Worm (Caenorhabditis elegans) whole organism, late embryonic: Measurements from ENCODE around the gene slc-25A18.1.

Source experiments
- ama-1 ChIP-seq: fragments of 150-350 bp; optimal IDR thresholded peaks from 2 replicates; lab custom pipeline; 2014
- ceh-19 ChIP-seq: fragments of 200-800 bp; sonication (Bioruptor generic); optimal IDR thresholded peaks from 2 replicates; lab custom pipeline; 2018; ENCODE audit warnings: mild to moderate bottlenecking, missing genetic modification characterization, missing compliant biosample characterization
- dmd-4 ChIP-seq: sonication (generic microtip); optimal IDR thresholded peaks from 2 replicates; lab custom pipeline; 2016; ENCODE audit warnings: borderline replicate concordance, missing genetic modification characterization, missing compliant biosample characterization
- elt-2 ChIP-seq: sonication (generic microtip); optimal IDR thresholded peaks from 2 replicates; lab custom pipeline; 2016; ENCODE audit warnings: missing genetic modification reagents, missing genetic modification characterization, missing compliant biosample characterization
- lin-11 ChIP-seq: fragments of 200-800 bp; sonication (Bioruptor generic); optimal IDR thresholded peaks from 2 replicates; lab custom pipeline; 2018; ENCODE audit warnings: mild to moderate bottlenecking, missing genetic modification characterization, missing compliant biosample characterization
- nfya-1 ChIP-seq: sonication (generic microtip); optimal IDR thresholded peaks from 2 replicates; lab custom pipeline; 2017; ENCODE audit warnings: missing genetic modification characterization, mild to moderate bottlenecking, missing compliant biosample characterization, antibody characterized with exemption, moderate library complexity
- nhr-11 ChIP-seq: fragments of 150-350 bp; optimal IDR thresholded peaks from 2 replicates; lab custom pipeline; 2014; ENCODE audit warnings: missing biosample characterization, missing genetic modification characterization
- pag-3 ChIP-seq: sonication (generic microtip); optimal IDR thresholded peaks from 2 replicates; lab custom pipeline; 2016; ENCODE audit warnings: missing compliant biosample characterization, missing genetic modification characterization, borderline replicate concordance
- unc-86 ChIP-seq: sonication (generic microtip); optimal IDR thresholded peaks from 2 replicates; lab custom pipeline; 2016; ENCODE audit warnings: missing genetic modification characterization, missing compliant biosample characterization

DNA sequence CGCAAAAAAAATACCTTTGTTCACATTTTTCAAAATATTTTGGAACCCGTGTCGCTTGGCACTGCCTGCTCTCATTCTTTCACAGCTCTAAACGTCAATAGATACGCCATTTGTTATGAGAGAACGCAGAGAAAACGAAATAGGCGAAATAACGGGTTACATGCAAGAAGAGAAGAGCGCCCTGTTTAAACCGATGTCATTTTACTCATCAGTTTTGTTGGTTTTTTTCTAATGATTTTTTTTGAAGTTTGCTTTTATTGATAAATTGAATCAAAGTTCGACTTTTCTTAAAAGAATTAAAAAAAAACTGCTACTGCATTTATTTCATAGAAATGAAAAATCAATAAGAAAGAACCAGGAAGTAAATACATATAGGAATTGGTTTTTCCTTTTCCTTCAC lies 25.0 kb downstream of the slc-25A18.1 start:
- TF ChIP-seq nhr-11 (tag; lab: Kevin White, UChicago) (no peak), unc-86 (tag; lab: Kevin White, UChicago) (no peak), elt-2 (no peak), ceh-19 (GFP tag; lab: Kevin White, UChicago) (no peak), dmd-4 (tag; lab: Kevin White, UChicago) (no peak), lin-11 (tag; lab: Kevin White, UChicago) (no peak), ama-1 (lab: Kevin White, UChicago) (no peak), pag-3 (tag; lab: Kevin White, UChicago) (no peak), nfya-1 (peak; percentile 3)
